Worm (Caenorhabditis elegans) whole organism, L3 larva: ENCODE measurements around the gene ZK507.1.

ENCODE experiments used
- R02D3.7 ChIP-seq: fragments of 150-350 bp; optimal IDR thresholded peaks from 2 replicates; lab custom pipeline; 2014; ENCODE audit warnings: missing biosample characterization, missing genetic modification characterization
- ZK546.5 ChIP-seq: sonication (generic microtip); optimal IDR thresholded peaks from 2 replicates; lab custom pipeline; 2017; ENCODE audit warnings: missing biosample characterization, missing genetic modification characterization
- aly-2 ChIP-seq: fragments of 150-350 bp; optimal IDR thresholded peaks from 2 replicates; lab custom pipeline; 2014; ENCODE audit warnings: missing biosample characterization, missing genetic modification characterization
- ama-1 ChIP-seq: fragments of 150-350 bp; optimal IDR thresholded peaks from 2 replicates; lab custom pipeline; 2018
- ceh-28 ChIP-seq: fragments of 150-350 bp; optimal IDR thresholded peaks from 2 replicates; lab custom pipeline; 2014; ENCODE audit warnings: missing biosample characterization, missing genetic modification reagents, missing genetic modification characterization
- ceh-82 ChIP-seq: fragments of 150-350 bp; optimal IDR thresholded peaks from 2 replicates; lab custom pipeline; 2014; ENCODE audit warnings: missing biosample characterization, missing genetic modification characterization
- daf-12 ChIP-seq: fragments of 150-350 bp; optimal IDR thresholded peaks from 2 replicates; lab custom pipeline; 2014; ENCODE audit warnings: missing biosample characterization, missing genetic modification reagents, missing genetic modification characterization
- egl-27 ChIP-seq: sonication (generic microtip); optimal IDR thresholded peaks from 4 replicates; lab custom pipeline; 2017; ENCODE audit warnings: missing biosample characterization, missing genetic modification reagents, missing genetic modification characterization
- egl-5 ChIP-seq: fragments of 150-350 bp; optimal IDR thresholded peaks from 2 replicates; lab custom pipeline; 2017; ENCODE audit warnings: missing biosample characterization, missing genetic modification reagents, missing genetic modification characterization, inconsistent platforms
- elt-1 ChIP-seq: fragments of 150-350 bp; optimal IDR thresholded peaks from 2 replicates; lab custom pipeline; 2014; ENCODE audit warnings: missing biosample characterization, missing genetic modification characterization
- elt-2 ChIP-seq: sonication (generic microtip); optimal IDR thresholded peaks from 2 replicates; lab custom pipeline; 2016; ENCODE audit warnings: missing genetic modification reagents, mild to moderate bottlenecking, missing genetic modification characterization, missing compliant biosample characterization
- elt-3 ChIP-seq, 3 experiments: fragments of 150-350 bp in 1 of 3; sonication (generic microtip) in 2 of 3; optimal IDR thresholded peaks; 2 replicates in 2 of 3; 4 replicates in 1 of 3; lab custom pipeline; 2014 to 2017; ENCODE audit warnings: missing biosample characterization in 3 of 3, missing genetic modification characterization in 3 of 3
- eor-1 ChIP-seq, 2 experiments: fragments of 150-350 bp; optimal IDR thresholded peaks; 2 replicates each; lab custom pipeline; 2014 to 2018; ENCODE audit warnings: missing biosample characterization in 2 of 2, missing genetic modification characterization in 2 of 2
- fkh-10 ChIP-seq: sonication (generic microtip); optimal IDR thresholded peaks from 2 replicates; lab custom pipeline; 2017; ENCODE audit warnings: missing biosample characterization, missing genetic modification reagents, missing genetic modification characterization
- fkh-2 ChIP-seq: fragments of 150-350 bp; optimal IDR thresholded peaks from 2 replicates; lab custom pipeline; 2014; ENCODE audit warnings: missing biosample characterization, missing genetic modification reagents, missing genetic modification characterization
- fos-1 ChIP-seq: fragments of 150-350 bp; optimal IDR thresholded peaks from 2 replicates; lab custom pipeline; 2014; ENCODE audit warnings: missing biosample characterization, missing genetic modification characterization
- hmg-11 ChIP-seq: sonication (generic microtip); optimal IDR thresholded peaks from 2 replicates; lab custom pipeline; 2016; ENCODE audit warnings: missing genetic modification characterization, missing compliant biosample characterization
- jun-1 ChIP-seq: fragments of 150-350 bp; optimal IDR thresholded peaks from 2 replicates; lab custom pipeline; 2014; ENCODE audit warnings: missing biosample characterization, missing genetic modification reagents, missing genetic modification characterization
- lin-15B ChIP-seq: fragments of 150-350 bp; optimal IDR thresholded peaks from 2 replicates; lab custom pipeline; 2014; ENCODE audit warnings: missing biosample characterization, missing genetic modification characterization
- lin-39 ChIP-seq: fragments of 150-350 bp; optimal IDR thresholded peaks from 2 replicates; lab custom pipeline; 2018; ENCODE audit warnings: missing biosample characterization, missing genetic modification reagents, missing genetic modification characterization
- lsy-12 ChIP-seq: sonication (generic microtip); optimal IDR thresholded peaks from 2 replicates; lab custom pipeline; 2016; ENCODE audit warnings: mild to moderate bottlenecking, missing genetic modification characterization, missing compliant biosample characterization
- mdl-1 ChIP-seq: fragments of 150-350 bp; optimal IDR thresholded peaks from 2 replicates; lab custom pipeline; 2014; ENCODE audit warnings: missing biosample characterization, missing genetic modification characterization
- mml-1 ChIP-seq: fragments of 150-350 bp; sonication (generic microtip); optimal IDR thresholded peaks from 3 replicates; lab custom pipeline; 2014; ENCODE audit warnings: missing biosample characterization, missing genetic modification characterization
- nfya-1 ChIP-seq: sonication (generic microtip); optimal IDR thresholded peaks from 2 replicates; lab custom pipeline; 2017; ENCODE audit warnings: missing genetic modification characterization, mild to moderate bottlenecking, missing compliant biosample characterization, antibody characterized with exemption, moderate library complexity; ENCODE audit not compliant: insufficient read depth
- nhr-11 ChIP-seq: fragments of 150-350 bp; optimal IDR thresholded peaks from 2 replicates; lab custom pipeline; 2014; ENCODE audit warnings: missing biosample characterization, missing genetic modification characterization
- nhr-12 ChIP-seq: fragments of 150-350 bp; optimal IDR thresholded peaks from 2 replicates; lab custom pipeline; 2014; ENCODE audit warnings: missing biosample characterization, missing genetic modification characterization
- nhr-23 ChIP-seq: fragments of 150-350 bp; optimal IDR thresholded peaks from 2 replicates; lab custom pipeline; 2014; ENCODE audit warnings: missing biosample characterization, missing genetic modification reagents, missing genetic modification characterization
- nhr-25 ChIP-seq: sonication (generic microtip); optimal IDR thresholded peaks from 2 replicates; lab custom pipeline; 2017; ENCODE audit warnings: missing biosample characterization, missing genetic modification characterization
- nhr-28 ChIP-seq: fragments of 150-350 bp; optimal IDR thresholded peaks from 2 replicates; lab custom pipeline; 2014; ENCODE audit warnings: missing biosample characterization, missing genetic modification characterization
- nhr-43 ChIP-seq: sonication (generic microtip); optimal IDR thresholded peaks from 2 replicates; lab custom pipeline; 2016; ENCODE audit warnings: mild to moderate bottlenecking, missing genetic modification characterization, missing compliant biosample characterization; ENCODE audit not compliant: poor library complexity, severe bottlenecking
- nhr-76 ChIP-seq: fragments of 150-350 bp; sonication (generic microtip); optimal IDR thresholded peaks from 5 replicates; lab custom pipeline; 2014; ENCODE audit warnings: missing biosample characterization, missing genetic modification characterization
- nhr-77 ChIP-seq: fragments of 150-350 bp; optimal IDR thresholded peaks from 2 replicates; lab custom pipeline; 2014; ENCODE audit warnings: missing biosample characterization, missing genetic modification characterization
- pha-4 ChIP-seq: fragments of 150-350 bp; optimal IDR thresholded peaks from 2 replicates; lab custom pipeline; 2014; ENCODE audit warnings: missing biosample characterization, missing genetic modification reagents, missing genetic modification characterization
- pqm-1 ChIP-seq: fragments of 150-350 bp; optimal IDR thresholded peaks from 2 replicates; lab custom pipeline; 2017; ENCODE audit warnings: missing biosample characterization, missing genetic modification characterization, inconsistent platforms
- sea-2 ChIP-seq: fragments of 150-350 bp; sonication (generic microtip); optimal IDR thresholded peaks from 4 replicates; lab custom pipeline; 2014; ENCODE audit warnings: missing biosample characterization, missing genetic modification reagents, missing genetic modification characterization
- tbx-2 ChIP-seq: sonication (generic microtip); optimal IDR thresholded peaks from 2 replicates; lab custom pipeline; 2016; ENCODE audit warnings: mild to moderate bottlenecking, missing genetic modification characterization, missing compliant biosample characterization
- unc-62 ChIP-seq: fragments of 150-350 bp; sonication (generic microtip); optimal IDR thresholded peaks from 4 replicates; lab custom pipeline; 2014; ENCODE audit warnings: missing biosample characterization, missing genetic modification reagents, missing genetic modification characterization
- zag-1 ChIP-seq: fragments of 150-350 bp; optimal IDR thresholded peaks from 2 replicates; lab custom pipeline; 2014; ENCODE audit warnings: missing biosample characterization, missing genetic modification characterization
- ztf-11 ChIP-seq: fragments of 150-350 bp; optimal IDR thresholded peaks from 2 replicates; lab custom pipeline; 2014; ENCODE audit warnings: missing biosample characterization, missing genetic modification characterization
- ztf-4 ChIP-seq: fragments of 150-350 bp; optimal IDR thresholded peaks from 2 replicates; lab custom pipeline; 2014; ENCODE audit warnings: missing biosample characterization, missing genetic modification characterization

ZK507.1 gene

ce11 chrIII:9058959-9059534, 42.1 kb downstream of the ZK507.1 start, which contains the start of gene gst-1 (continued):
- TF ChIP-seq fkh-10 (GFP tag; lab: Kevin White, UChicago) (no peak), egl-5 (tag; lab: Kevin White, UChicago) (no peak), nhr-76 (tag; lab: Kevin White, UChicago) (no peak), zag-1 (tag; lab: Kevin White, UChicago) (no peak), nhr-77 (tag; lab: Kevin White, UChicago) (no peak), pha-4 (tag; lab: Kevin White, UChicago) (peak; percentile 66), ZK546.5 (no peak), unc-62 (GFP tag; lab: Kevin White, UChicago) (no peak), mml-1 (tag; lab: Kevin White, UChicago) (no peak), jun-1 (tag; lab: Kevin White, UChicago) (no peak), pqm-1 (tag; lab: Kevin White, UChicago) (no peak), ceh-82 (tag; lab: Kevin White, UChicago) (no peak), lin-39 (tag; lab: Kevin White, UChicago) (no peak), ama-1 (lab: Kevin White, UChicago) (peak; percentile 60), nhr-23 (no peak), ztf-11 (no peak), elt-1 (tag; lab: Kevin White, UChicago) (no peak), egl-27 (tag; lab: Kevin White, UChicago) (no peak), elt-2 (tag; lab: Kevin White, UChicago) (peak; percentile 65), ceh-28 (tag; lab: Kevin White, UChicago) (no peak)
- TF ChIP-seq, all 47 proteins: peak for 7

- no peak for TF ChIP-seq nhr-11
- peak; percentile 29 for TF ChIP-seq lin-15B (tag; lab: Kevin White, UChicago)
Observed at ce11 chrIII:9054414-9055147, 46.5 kb downstream of the ZK507.1 start, which contains the start of gene cls-2. TSS of gene cls-2 (plus strand) at chrIII:9055048.

ce11 chrIII:9053740-9054252, 47.3 kb downstream of the ZK507.1 start, which contains the start of gene R107.5:
TSS of gene R107.5 (minus strand) at chrIII:9053790.
- TF ChIP-seq fos-1 (tag; lab: Kevin White, UChicago) (peak; percentile 41), ceh-82 (tag; lab: Kevin White, UChicago) (no peak), eor-1 (tag; optimal IDR thresholded peaks at IDR 0.05; lab: Kevin White, UChicago) (no peak), fkh-2 (no peak), lsy-12 (peak; percentile 99), daf-12 (tag; lab: Kevin White, UChicago) (no peak), pha-4 (tag; lab: Kevin White, UChicago) (peak; percentile 80), nfya-1 (tag; lab: Kevin White, UChicago) (peak; percentile 96), elt-2 (tag; lab: Kevin White, UChicago) (peak; percentile 67), fkh-10 (GFP tag; lab: Kevin White, UChicago) (peak; percentile 49), nhr-23 (peak; percentile 97), jun-1 (tag; lab: Kevin White, UChicago) (peak; percentile 97), R02D3.7 (tag; lab: Kevin White, UChicago) (peak; percentile 62), sea-2 (peak; percentile 80), egl-5 (tag; lab: Kevin White, UChicago) (peak; percentile 90), mdl-1 (tag; lab: Kevin White, UChicago) (peak; percentile 87), ceh-28 (tag; lab: Kevin White, UChicago) (peak; percentile 80), nhr-12 (tag; lab: Kevin White, UChicago) (no peak), hmg-11 (tag; lab: Kevin White, UChicago) (peak; percentile 82), egl-27 (tag; lab: Kevin White, UChicago) (peak; percentile 30), nhr-43 (peak; percentile 92), nhr-28 (tag; lab: Kevin White, UChicago) (no peak), pqm-1 (tag; lab: Kevin White, UChicago) (peak; percentile 26), lin-15B (tag; lab: Kevin White, UChicago) (peak; percentile 79), tbx-2 (peak; percentile 91), lin-39 (tag; lab: Kevin White, UChicago) (peak; percentile 92), elt-3 (tag; optimal IDR thresholded peaks at IDR 0.05; lab: Kevin White, UChicago) (peak; percentile 26 to 84 (median 75)), unc-62 (GFP tag; lab: Kevin White, UChicago) (no peak), elt-1 (tag; lab: Kevin White, UChicago) (peak; percentile 16), mml-1 (tag; lab: Kevin White, UChicago) (peak; percentile 56), ztf-4 (tag; lab: Kevin White, UChicago) (peak; percentile 27), ama-1 (lab: Kevin White, UChicago) (peak; percentile 97), nhr-25 (tag; lab: Kevin White, UChicago) (peak; percentile 99), aly-2 (no peak)
